Fruit fly (Drosophila melanogaster) whole organism: Measurements from ENCODE around the gene Ykt6.

Experiments
- CG8478 ChIP-seq: fragments of >200 bp; optimal IDR thresholded peaks from 2 replicates; lab custom pipeline; 2018; ENCODE audit warnings: inconsistent platforms
- Dll ChIP-seq: fragments of >200 bp; optimal IDR thresholded peaks from 2 replicates; lab custom pipeline; 2017
- EcR ChIP-seq, 2 experiments: fragments of >200 bp; optimal IDR thresholded peaks; 2 replicates each; lab custom pipeline; 2017; ENCODE audit warnings: missing biosample characterization in 2 of 2, missing genetic modification characterization in 2 of 2, missing genetic modification reagents in 2 of 2
- pan ChIP-seq: fragments of >200 bp; optimal IDR thresholded peaks from 2 replicates; lab custom pipeline; 2017
- psq ChIP-seq: fragments of >200 bp; optimal IDR thresholded peaks from 2 replicates; lab custom pipeline; 2017
- usp ChIP-seq: fragments of >200 bp; optimal IDR thresholded peaks from 2 replicates; lab custom pipeline; 2017; ENCODE audit warnings: missing biosample characterization, missing genetic modification characterization, mixed read lengths

Gene Ykt6

DNA sequence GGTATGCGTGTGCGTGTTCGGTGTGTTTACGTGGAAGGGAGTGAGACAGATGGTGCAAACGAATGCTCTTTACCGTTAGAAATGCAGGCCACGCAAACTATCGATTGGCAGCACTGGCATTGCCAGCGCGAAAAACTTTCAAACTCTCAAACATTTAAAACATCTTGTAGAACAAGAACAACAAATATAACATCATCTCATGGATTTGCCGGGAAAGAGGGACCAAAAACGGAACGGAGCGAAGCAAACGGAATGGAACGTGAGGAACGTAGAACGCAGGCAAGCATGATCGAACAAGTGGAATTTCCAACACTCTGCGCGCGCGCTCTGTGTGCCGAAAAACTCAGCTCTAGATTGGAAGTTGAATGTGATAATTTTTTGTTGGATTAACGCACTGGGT lies 39.3 kb downstream of the Ykt6 start:
- TF ChIP-seq usp (no peak), pan (lab: Kevin White, UChicago) (no peak), psq (lab: Kevin White, UChicago) (no peak), CG8478 (no peak), EcR (GFP tag; optimal IDR thresholded peaks at IDR 0.05; lab: Kevin White, UChicago) (no peak), Dll (lab: Kevin White, UChicago) (no peak)

DNA sequence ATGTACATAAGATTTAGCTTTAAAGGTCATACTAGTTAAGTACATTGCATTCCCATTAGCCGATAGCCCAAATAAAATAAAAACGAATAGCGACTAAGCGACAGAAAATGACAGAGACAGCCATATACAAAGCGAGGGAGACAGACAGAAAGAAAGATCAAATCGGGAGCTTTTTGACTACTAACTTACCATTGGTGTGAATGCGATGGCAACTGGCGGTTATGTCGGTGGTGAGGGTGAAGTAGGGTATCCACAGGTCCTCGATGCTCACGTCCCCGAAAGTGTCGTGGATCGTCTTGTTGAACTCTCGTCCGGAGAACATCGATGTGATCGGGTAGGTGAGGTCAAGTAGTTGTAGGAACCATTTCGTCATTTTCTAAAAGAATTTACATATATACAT lies 40.8 kb downstream of the Ykt6 start:
- TF ChIP-seq EcR (GFP tag; optimal IDR thresholded peaks at IDR 0.05; lab: Kevin White, UChicago) (no peak), CG8478 (no peak), usp (no peak), Dll (lab: Kevin White, UChicago) (no peak), psq (lab: Kevin White, UChicago) (no peak), pan (lab: Kevin White, UChicago) (no peak)

DNA sequence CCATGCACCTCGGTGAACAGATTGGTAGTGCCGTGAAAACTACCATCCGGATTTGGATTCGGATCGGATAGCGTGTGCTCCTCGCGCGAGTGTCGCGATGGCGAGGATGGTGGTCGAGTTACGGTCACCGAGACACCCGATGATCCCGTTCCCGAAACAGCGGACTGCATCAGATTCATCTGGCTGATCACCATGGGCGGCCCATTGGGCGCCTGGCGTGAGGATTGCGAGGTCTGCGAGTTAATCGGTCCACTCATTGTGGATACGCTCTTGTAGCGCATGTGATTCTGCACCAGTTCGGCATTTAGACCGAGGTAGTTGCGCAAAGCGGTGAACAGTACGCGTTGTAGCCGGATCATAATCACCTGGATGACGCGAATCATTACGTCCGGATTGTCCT lies 43.5 kb downstream of the Ykt6 start, which contains the start of gene sn:
Gene sn, plus strand, starts transcription at position 301 of the 400 bp plus-strand sequence.
- TF ChIP-seq usp (no peak), CG8478 (no peak), Dll (lab: Kevin White, UChicago) (no peak), psq (lab: Kevin White, UChicago) (no peak), pan (lab: Kevin White, UChicago) (no peak), EcR (GFP tag; optimal IDR thresholded peaks at IDR 0.05; lab: Kevin White, UChicago) (no peak)

DNA sequence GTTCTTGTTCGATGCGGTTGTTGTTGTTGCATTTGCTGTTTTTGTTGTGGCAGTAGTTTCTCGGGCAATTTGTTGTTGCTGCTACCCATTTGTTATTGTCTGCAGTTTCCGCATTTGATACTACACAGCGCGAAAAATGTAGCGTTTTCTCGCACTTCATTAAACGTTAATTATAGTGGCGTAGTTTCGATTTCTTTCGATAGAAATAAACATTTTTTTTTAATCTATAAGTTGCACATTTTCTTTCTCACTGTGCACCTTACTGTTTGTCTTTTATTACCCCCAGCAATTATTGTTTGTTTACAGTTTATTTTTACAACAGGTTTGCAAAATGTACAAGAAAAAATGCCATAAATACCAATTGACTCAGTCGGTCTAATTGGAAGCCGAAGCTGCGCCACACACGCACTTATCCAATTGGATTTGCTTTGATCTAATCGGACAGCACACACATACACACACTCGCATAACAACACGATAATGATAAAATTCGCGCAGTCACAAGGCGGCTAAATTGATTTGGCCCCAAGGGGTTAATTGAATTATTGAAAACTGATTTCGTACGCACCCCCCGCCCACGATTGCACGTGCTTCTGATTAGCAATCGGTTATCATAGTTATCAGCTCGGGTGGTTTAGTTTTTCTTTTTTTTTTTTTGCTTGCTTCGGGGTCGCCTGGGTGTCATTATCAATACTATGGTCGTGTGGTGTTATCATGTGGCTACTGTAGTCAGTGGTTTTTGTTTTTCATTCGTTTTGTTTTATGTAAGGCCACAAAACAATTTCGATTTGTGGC lies 45.7 kb downstream of the Ykt6 start:
- TF ChIP-seq CG8478 = no peak
- TF ChIP-seq usp = no peak

DNA sequence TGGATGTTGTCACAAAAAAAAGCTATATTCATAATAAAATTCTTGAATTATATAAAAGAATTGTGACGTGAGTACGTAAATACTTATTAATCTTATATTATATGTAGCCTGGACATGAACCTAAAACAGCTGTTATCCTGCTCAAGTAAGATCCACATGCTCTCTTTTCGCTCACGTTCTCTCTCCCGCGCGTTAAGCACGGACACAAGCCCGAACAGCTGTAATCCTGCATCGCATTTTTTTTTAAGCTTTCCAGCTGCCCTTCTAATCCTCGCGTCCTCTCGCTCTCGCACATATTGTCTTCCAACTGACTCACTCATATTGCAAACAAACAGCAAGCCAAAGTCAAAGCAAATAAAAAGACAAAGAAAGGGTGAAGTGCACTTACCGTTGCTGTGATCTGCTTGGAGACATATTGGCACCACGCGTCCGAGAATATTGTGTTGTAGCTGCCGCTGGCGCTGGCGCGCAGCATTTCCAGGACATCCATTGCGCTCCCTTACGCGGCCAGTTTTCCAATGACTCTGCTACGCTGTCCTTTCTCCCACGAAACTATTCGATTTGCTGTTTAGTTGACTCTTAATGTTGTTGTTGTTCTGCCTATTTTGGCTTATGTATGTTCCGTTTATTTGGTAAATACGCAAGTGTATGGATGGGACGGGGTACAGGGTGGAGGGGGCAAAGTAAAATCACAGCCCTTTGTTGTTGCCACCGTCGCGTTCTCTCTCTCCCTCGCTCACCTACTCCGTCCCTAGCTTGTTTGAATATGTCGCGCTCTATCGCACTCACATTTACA lies 47.0 kb downstream of the Ykt6 start:
- TF ChIP-seq Dll (lab: Kevin White, UChicago) = no peak
- TF ChIP-seq psq (lab: Kevin White, UChicago) = no peak
- TF ChIP-seq CG8478 = no peak
- no peak for TF ChIP-seq EcR (GFP tag; optimal IDR thresholded peaks at IDR 0.05; lab: Kevin White, UChicago)
- TF ChIP-seq pan (lab: Kevin White, UChicago) = no peak
- TF ChIP-seq usp = no peak

DNA sequence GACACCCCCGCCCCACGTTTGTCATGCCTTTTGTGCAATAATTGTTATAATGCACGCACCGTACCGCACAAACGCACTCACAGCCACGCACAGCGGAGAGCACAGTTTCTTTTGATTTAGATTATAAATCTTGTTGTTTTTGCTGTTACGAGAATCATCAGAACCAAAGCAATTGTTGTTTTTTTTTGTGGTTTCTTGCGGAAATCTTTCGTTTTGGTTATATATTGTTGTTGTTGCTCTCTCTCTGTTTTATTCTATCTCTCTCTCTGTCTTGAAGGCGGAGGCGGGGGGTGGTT lies 47.6 kb downstream of the Ykt6 start:
- TF ChIP-seq pan (lab: Kevin White, UChicago) (no peak), EcR (GFP tag; optimal IDR thresholded peaks at IDR 0.05; lab: Kevin White, UChicago) (no peak), CG8478 (no peak), Dll (lab: Kevin White, UChicago) (no peak), usp (no peak), psq (lab: Kevin White, UChicago) (no peak)

DNA sequence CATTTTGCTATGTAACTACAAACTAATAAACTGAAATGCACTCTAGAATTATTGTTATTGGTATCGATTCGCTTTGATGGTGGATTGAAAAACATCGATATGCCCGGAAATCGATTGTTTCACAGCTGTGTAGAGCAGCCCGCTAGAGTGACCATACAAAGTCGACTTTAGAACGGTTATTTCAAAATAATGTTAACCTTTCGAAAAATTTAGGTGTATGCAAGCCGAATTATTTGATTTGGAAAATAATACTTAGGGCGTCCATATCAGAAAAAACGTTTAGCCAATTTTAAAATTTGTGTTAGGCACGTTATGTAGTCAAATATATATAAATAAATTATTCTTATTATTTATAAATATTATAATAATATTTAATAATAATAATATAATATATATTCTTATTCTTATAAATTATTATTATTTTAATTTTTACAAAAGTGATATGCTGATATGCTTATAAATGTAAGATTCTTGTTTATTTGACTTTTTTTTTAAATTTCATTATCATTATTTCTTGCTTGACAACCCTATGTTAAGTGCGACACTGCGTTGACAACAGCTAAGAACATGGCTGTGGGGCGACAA lies 48.1 kb downstream of the Ykt6 start, which contains the start of gene sws:
Gene sws, minus strand, starts transcription at position 22 of the 585 bp plus-strand sequence.
- no peak for TF ChIP-seq Dll (lab: Kevin White, UChicago)
- no peak for TF ChIP-seq usp
- no peak for TF ChIP-seq pan (lab: Kevin White, UChicago)
- no peak for TF ChIP-seq CG8478
- TF ChIP-seq EcR (GFP tag; optimal IDR thresholded peaks at IDR 0.05; lab: Kevin White, UChicago) = no peak
- TF ChIP-seq psq (lab: Kevin White, UChicago) = no peak

DNA sequence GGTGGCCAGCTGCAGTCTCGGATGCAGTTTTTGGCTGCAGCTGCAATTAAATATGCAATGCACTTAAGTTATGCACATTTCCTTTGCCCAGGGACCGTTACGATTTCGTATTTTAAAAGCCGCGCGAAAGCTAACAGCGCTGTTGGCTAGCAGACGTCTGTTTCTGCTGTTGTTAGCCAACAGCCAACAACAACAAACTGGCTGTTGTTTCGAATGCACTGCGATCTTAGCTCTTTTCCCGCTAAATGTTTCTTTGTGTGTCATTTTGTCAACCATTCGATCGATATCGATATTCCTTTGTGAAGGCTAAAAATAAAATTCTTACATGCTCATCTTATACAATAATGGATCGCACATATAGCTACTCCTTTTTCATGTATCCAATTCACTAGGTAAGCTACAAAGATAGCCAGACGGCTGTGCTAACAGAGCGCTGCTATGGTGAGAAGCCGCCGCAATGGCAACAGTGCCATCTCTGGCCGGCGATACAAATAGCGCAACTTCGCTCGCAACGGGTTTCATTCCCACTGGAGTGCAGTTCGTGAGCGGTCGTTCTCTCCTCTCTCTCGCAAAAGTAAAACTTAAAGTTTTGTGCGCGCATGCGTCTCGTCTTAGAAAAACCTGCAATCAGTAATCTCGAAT lies 49.1 kb downstream of the Ykt6 start:
- TF ChIP-seq CG8478 (no peak), usp (no peak), psq (lab: Kevin White, UChicago) (no peak), EcR (GFP tag; optimal IDR thresholded peaks at IDR 0.05; lab: Kevin White, UChicago) (no peak), pan (lab: Kevin White, UChicago) (no peak), Dll (lab: Kevin White, UChicago) (no peak)

DNA sequence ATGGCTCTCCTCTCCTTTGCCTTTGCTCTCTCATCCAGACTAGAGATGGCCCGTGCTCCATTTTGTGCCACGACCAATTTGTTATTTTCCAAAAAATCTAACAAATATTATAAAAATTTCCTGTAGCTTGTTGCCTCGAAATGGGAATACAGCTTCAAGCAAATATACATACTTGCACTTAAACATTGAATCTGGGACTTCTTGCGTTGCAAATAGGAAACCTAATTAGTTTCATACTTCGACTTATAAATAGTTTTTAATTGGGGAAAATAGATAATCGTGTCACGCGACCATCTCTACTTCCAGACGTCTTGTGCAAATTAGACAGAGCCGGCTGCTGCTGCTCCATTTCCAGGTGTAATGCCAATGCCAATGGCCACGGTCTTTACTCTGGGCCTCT lies 50.2 kb downstream of the Ykt6 start:
- TF ChIP-seq usp = no peak
- TF ChIP-seq CG8478 = no peak
- no peak for TF ChIP-seq EcR (GFP tag; optimal IDR thresholded peaks at IDR 0.05; lab: Kevin White, UChicago)
- TF ChIP-seq Dll (lab: Kevin White, UChicago) = no peak
- TF ChIP-seq pan (lab: Kevin White, UChicago) = no peak
- no peak for TF ChIP-seq psq (lab: Kevin White, UChicago)
